Worm (Caenorhabditis elegans) whole organism, young adult: ENCODE results near the gene vps-2.
A peak's percentile ranks its signal among the peaks of the same experiment; 100 is the strongest.

Source experiments
- B0035.1 ChIP-seq: sonication (generic microtip); optimal IDR thresholded peaks from 2 replicates; lab custom pipeline; 2016; ENCODE audit warnings: missing genetic modification characterization, mild to moderate bottlenecking, missing compliant biosample characterization, missing genotype, missing genetic modification reagents
- B0336.3 ChIP-seq: fragments of 200-800 bp; sonication (Bioruptor generic); IDR thresholded peaks from 2 replicates; pipeline ENCODE4 v1.3.6; 2022; ENCODE audit warnings: missing genetic modification characterization, missing compliant biosample characterization
- D2030.7 ChIP-seq: fragments of 200-800 bp; sonication (Bioruptor generic); IDR thresholded peaks from 2 replicates; pipeline ENCODE4 v1.3.6; 2022; ENCODE audit warnings: missing genetic modification reagents, missing genetic modification characterization, missing compliant biosample characterization
- F22D6.2 ChIP-seq: sonication (generic microtip); optimal IDR thresholded peaks from 2 replicates; lab custom pipeline; 2016; ENCODE audit warnings: mild to moderate bottlenecking, missing genetic modification characterization, missing compliant biosample characterization
- F33H1.4 ChIP-seq: fragments of 200-800 bp; sonication (Bioruptor generic); IDR thresholded peaks from 2 replicates; pipeline ENCODE4 v1.3.6; 2022; ENCODE audit warnings: missing genetic modification reagents, missing genetic modification characterization, missing compliant biosample characterization
- F52B5.7 ChIP-seq: sonication (generic microtip); optimal IDR thresholded peaks from 2 replicates; lab custom pipeline; 2016; ENCODE audit warnings: mild to moderate bottlenecking, missing genetic modification characterization, missing compliant biosample characterization
- K12H6.12 ChIP-seq: fragments of 200-800 bp; sonication (Bioruptor generic); optimal IDR thresholded peaks from 2 replicates; lab custom pipeline; 2018; ENCODE audit warnings: mild to moderate bottlenecking, missing genetic modification characterization, missing compliant biosample characterization
- Y56A3A.18 ChIP-seq: fragments of 200-800 bp; sonication (Bioruptor generic); IDR thresholded peaks from 2 replicates; pipeline ENCODE4 v1.3.6; 2022; ENCODE audit warnings: missing genetic modification reagents, missing genetic modification characterization, missing compliant biosample characterization
- Y95B8A.8 ChIP-seq: fragments of 200-800 bp; sonication (Bioruptor generic); IDR thresholded peaks from 2 replicates; pipeline ENCODE4 v1.3.6; 2022; ENCODE audit warnings: missing genetic modification reagents, missing genetic modification characterization, missing compliant biosample characterization
- ama-1 ChIP-seq, 3 experiments: fragments of 150-350 bp in 1 of 3; sonication (generic microtip) in 2 of 3; optimal IDR thresholded peaks; 2 replicates each; lab custom pipeline; 2014 to 2018; ENCODE audit warnings: missing biosample characterization in 2 of 3, missing genetic modification characterization in 2 of 3, missing genetic modification reagents in 2 of 3
- atf-7 ChIP-seq: sonication (generic microtip); optimal IDR thresholded peaks from 2 replicates; lab custom pipeline; 2017; ENCODE audit warnings: mild to moderate bottlenecking, missing genetic modification characterization, missing compliant biosample characterization
- athp-1 ChIP-seq: sonication (generic microtip); optimal IDR thresholded peaks from 2 replicates; lab custom pipeline; 2017; ENCODE audit warnings: mild to moderate bottlenecking, missing genetic modification characterization, missing compliant biosample characterization
- cebp-1 ChIP-seq, 2 experiments: fragments of 200-800 bp in 1 of 2; sonication (Bioruptor generic) in 1 of 2; sonication (generic microtip) in 1 of 2; IDR thresholded peaks in 1 of 2; optimal IDR thresholded peaks in 1 of 2; 2 replicates each; pipeline versions ENCODE4 v1.3.6 to Lab custom; 2017 to 2022; ENCODE audit warnings: missing compliant biosample characterization in 2 of 2, missing genetic modification characterization in 2 of 2, mild to moderate bottlenecking in 1 of 2, missing genetic modification reagents in 1 of 2, moderate library complexity in 1 of 2
- ceh-100 ChIP-seq: fragments of 200-800 bp; sonication (Bioruptor generic); IDR thresholded peaks from 2 replicates; pipeline ENCODE4 v1.3.6; 2022; ENCODE audit warnings: missing genetic modification reagents, missing genetic modification characterization, missing compliant biosample characterization
- die-1 ChIP-seq: sonication (generic microtip); optimal IDR thresholded peaks from 2 replicates; lab custom pipeline; 2016; ENCODE audit warnings: missing genotype, mild to moderate bottlenecking, missing genetic modification characterization, missing compliant biosample characterization
- dox-1 ChIP-seq: fragments of 200-800 bp; sonication (Bioruptor generic); IDR thresholded peaks from 2 replicates; pipeline ENCODE4 v1.3.6; 2022; ENCODE audit warnings: missing genetic modification reagents, missing genetic modification characterization, missing compliant biosample characterization
- dpff-1 ChIP-seq: sonication (generic microtip); optimal IDR thresholded peaks from 2 replicates; lab custom pipeline; 2017; ENCODE audit warnings: mild to moderate bottlenecking, missing genetic modification characterization, missing compliant biosample characterization
- egl-44 ChIP-seq: fragments of 200-800 bp; sonication (Bioruptor generic); IDR thresholded peaks from 2 replicates; pipeline ENCODE4 v1.3.6; 2022; ENCODE audit warnings: missing genetic modification reagents, missing genetic modification characterization, missing compliant biosample characterization
- egrh-3 ChIP-seq: fragments of 200-800 bp; sonication (Bioruptor generic); IDR thresholded peaks from 2 replicates; pipeline ENCODE4 v1.3.6; 2022; ENCODE audit warnings: missing genetic modification reagents, missing genetic modification characterization, missing compliant biosample characterization
- fkh-3 ChIP-seq: sonication (generic microtip); optimal IDR thresholded peaks from 2 replicates; lab custom pipeline; 2016; ENCODE audit warnings: mild to moderate bottlenecking, missing genetic modification characterization, missing compliant biosample characterization
- hlh-26 ChIP-seq: fragments of 200-800 bp; sonication (Bioruptor generic); conservative IDR thresholded peaks from 2 replicates; pipeline ENCODE4 v1.3.6; 2022; ENCODE audit warnings: missing genetic modification reagents, missing genetic modification characterization, missing compliant biosample characterization
- hrde-1 ChIP-seq: sonication (generic microtip); optimal IDR thresholded peaks from 2 replicates; lab custom pipeline; 2016; ENCODE audit warnings: missing genetic modification characterization, mild to moderate bottlenecking, missing compliant biosample characterization, moderate library complexity, missing genotype, missing genetic modification reagents, borderline replicate concordance
- lin-26 ChIP-seq: fragments of 200-800 bp; sonication (Bioruptor generic); IDR thresholded peaks from 2 replicates; pipeline ENCODE4 v1.3.6; 2022; ENCODE audit warnings: missing genetic modification reagents, missing genetic modification characterization, missing compliant biosample characterization
- lir-1 ChIP-seq: fragments of 200-800 bp; sonication (Bioruptor generic); conservative IDR thresholded peaks from 2 replicates; pipeline ENCODE4 v1.3.6; 2022; ENCODE audit warnings: missing genetic modification reagents, missing genetic modification characterization, missing compliant biosample characterization
- lsl-1 ChIP-seq: fragments of 200-800 bp; sonication (Bioruptor generic); optimal IDR thresholded peaks from 2 replicates; lab custom pipeline; 2018; ENCODE audit warnings: mild to moderate bottlenecking, missing genetic modification characterization, moderate library complexity, missing compliant biosample characterization
- lsy-27 ChIP-seq: sonication (generic microtip); optimal IDR thresholded peaks from 2 replicates; lab custom pipeline; 2017; ENCODE audit warnings: missing genetic modification characterization, mild to moderate bottlenecking, missing compliant biosample characterization, antibody characterized with exemption, missing genotype, borderline replicate concordance; ENCODE audit not compliant: insufficient read depth
- madf-6 ChIP-seq: fragments of 200-800 bp; sonication (Bioruptor generic); IDR thresholded peaks from 2 replicates; pipeline ENCODE4 v1.3.6; 2022; ENCODE audit warnings: missing genetic modification reagents, missing genetic modification characterization, missing compliant biosample characterization
- mcd-1 ChIP-seq: fragments of 200-800 bp; sonication (Bioruptor generic); IDR thresholded peaks from 2 replicates; pipeline ENCODE4 v1.3.6; 2022; ENCODE audit warnings: missing genetic modification reagents, missing genetic modification characterization, missing compliant biosample characterization
- nfya-2 ChIP-seq: fragments of 200-800 bp; sonication (Bioruptor generic); IDR thresholded peaks from 2 replicates; pipeline ENCODE4 v1.3.6; 2022; ENCODE audit warnings: missing genetic modification reagents, missing genetic modification characterization, missing compliant biosample characterization
- nhr-27 ChIP-seq: fragments of 200-800 bp; sonication (Bioruptor generic); optimal IDR thresholded peaks from 2 replicates; lab custom pipeline; 2018; ENCODE audit warnings: mild to moderate bottlenecking, missing genetic modification characterization, moderate library complexity, missing compliant biosample characterization
- nhr-80 ChIP-seq: sonication (generic microtip); optimal IDR thresholded peaks from 2 replicates; lab custom pipeline; 2016; ENCODE audit warnings: missing genetic modification characterization, missing compliant biosample characterization
- nhr-90 ChIP-seq: sonication (generic microtip); optimal IDR thresholded peaks from 2 replicates; lab custom pipeline; 2016; ENCODE audit warnings: missing genotype, mild to moderate bottlenecking, missing genetic modification characterization, missing compliant biosample characterization
- repo-1 ChIP-seq: sonication (generic microtip); optimal IDR thresholded peaks from 2 replicates; lab custom pipeline; 2017; ENCODE audit warnings: mild to moderate bottlenecking, missing genetic modification characterization, missing compliant biosample characterization
- sdz-38 ChIP-seq: sonication (generic microtip); optimal IDR thresholded peaks from 2 replicates; lab custom pipeline; 2016; ENCODE audit warnings: missing genotype, missing genetic modification characterization, missing compliant biosample characterization
- snpc-1.3 ChIP-seq: sonication (generic microtip); optimal IDR thresholded peaks from 2 replicates; lab custom pipeline; 2017; ENCODE audit warnings: missing genetic modification characterization, mild to moderate bottlenecking, missing compliant biosample characterization, antibody characterized with exemption, moderate library complexity, missing genotype, missing genetic modification reagents; ENCODE audit not compliant: insufficient read depth
- snpc-3.4 ChIP-seq: sonication (generic microtip); optimal IDR thresholded peaks from 2 replicates; lab custom pipeline; 2017; ENCODE audit warnings: missing genetic modification characterization, mild to moderate bottlenecking, missing compliant biosample characterization, antibody characterized with exemption, moderate library complexity, missing genotype, missing genetic modification reagents
- sptf-2 ChIP-seq: fragments of 200-800 bp; sonication (Bioruptor generic); optimal IDR thresholded peaks from 2 replicates; lab custom pipeline; 2018; ENCODE audit warnings: mild to moderate bottlenecking, missing genetic modification characterization, missing compliant biosample characterization
- unc-130 ChIP-seq: sonication (generic microtip); optimal IDR thresholded peaks from 2 replicates; lab custom pipeline; 2016; ENCODE audit warnings: missing genetic modification reagents, missing genetic modification characterization, missing compliant biosample characterization
- unc-62 ChIP-seq: fragments of 150-350 bp; optimal IDR thresholded peaks from 2 replicates; lab custom pipeline; 2014; ENCODE audit warnings: missing biosample characterization, missing genetic modification reagents, missing genetic modification characterization
- zfh-2 ChIP-seq: fragments of 200-800 bp; sonication (Bioruptor generic); conservative IDR thresholded peaks from 2 replicates; pipeline ENCODE4 v1.3.6; 2022; ENCODE audit warnings: missing genetic modification reagents, missing genetic modification characterization, missing compliant biosample characterization
- zim-3 ChIP-seq: sonication (generic microtip); optimal IDR thresholded peaks from 2 replicates; lab custom pipeline; 2017; ENCODE audit warnings: mild to moderate bottlenecking, missing genetic modification characterization, moderate library complexity, missing compliant biosample characterization
- ztf-25 ChIP-seq: fragments of 200-800 bp; sonication (Bioruptor generic); IDR thresholded peaks from 2 replicates; pipeline ENCODE4 v1.3.6; 2022; ENCODE audit warnings: missing genetic modification reagents, missing genetic modification characterization, missing compliant biosample characterization
- ztf-28 ChIP-seq: fragments of 200-800 bp; sonication (Bioruptor generic); IDR thresholded peaks from 2 replicates; pipeline ENCODE4 v1.3.6; 2022; ENCODE audit warnings: missing genetic modification reagents, missing genetic modification characterization, missing compliant biosample characterization
- ztf-3 ChIP-seq: fragments of 200-800 bp; sonication (Bioruptor generic); optimal IDR thresholded peaks from 2 replicates; lab custom pipeline; 2018; ENCODE audit warnings: mild to moderate bottlenecking, missing genetic modification characterization, missing compliant biosample characterization
- ztf-6 ChIP-seq: fragments of 200-800 bp; sonication (Bioruptor generic); IDR thresholded peaks from 2 replicates; pipeline ENCODE4 v1.3.6; 2022; ENCODE audit warnings: missing genetic modification reagents, missing genetic modification characterization, missing compliant biosample characterization

The vps-2 gene

DNA sequence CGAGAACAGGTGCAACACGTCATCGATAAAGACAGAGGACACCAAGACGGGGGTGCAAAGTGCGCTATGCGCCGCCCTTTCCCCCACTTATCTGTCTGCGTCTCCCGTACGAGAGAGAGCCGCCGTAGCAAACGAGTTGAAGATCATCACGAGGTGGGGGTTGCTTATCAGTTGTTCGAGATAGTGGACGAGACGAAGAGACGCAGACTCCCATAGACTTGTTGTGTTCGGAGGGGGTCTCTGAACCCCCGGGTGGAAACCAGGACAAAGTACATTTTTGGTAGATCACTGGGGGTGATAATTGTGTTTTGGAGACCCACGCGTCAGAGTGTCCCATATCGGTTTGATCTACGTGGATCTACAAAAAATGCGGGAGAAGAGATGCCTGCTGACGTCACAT is 30.8 kb upstream of the vps-2 start (continued):
- TF ChIP-seq madf-6 = no peak; the same call in 1 of the 2 replicates
- no peak for TF ChIP-seq sdz-38
- no peak for TF ChIP-seq B0035.1 (tag; lab: Kevin White, UChicago)
- TF ChIP-seq ceh-100 (GFP tag; lab: Robert Waterston, UW) = peak; percentile 30; the same call in 1 of the 2 replicates
- no peak for TF ChIP-seq lsl-1 (GFP tag; lab: Kevin White, UChicago)
- TF ChIP-seq dpff-1 (tag; lab: Kevin White, UChicago) = no peak
- TF ChIP-seq, all 124 proteins: peak for 51

DNA sequence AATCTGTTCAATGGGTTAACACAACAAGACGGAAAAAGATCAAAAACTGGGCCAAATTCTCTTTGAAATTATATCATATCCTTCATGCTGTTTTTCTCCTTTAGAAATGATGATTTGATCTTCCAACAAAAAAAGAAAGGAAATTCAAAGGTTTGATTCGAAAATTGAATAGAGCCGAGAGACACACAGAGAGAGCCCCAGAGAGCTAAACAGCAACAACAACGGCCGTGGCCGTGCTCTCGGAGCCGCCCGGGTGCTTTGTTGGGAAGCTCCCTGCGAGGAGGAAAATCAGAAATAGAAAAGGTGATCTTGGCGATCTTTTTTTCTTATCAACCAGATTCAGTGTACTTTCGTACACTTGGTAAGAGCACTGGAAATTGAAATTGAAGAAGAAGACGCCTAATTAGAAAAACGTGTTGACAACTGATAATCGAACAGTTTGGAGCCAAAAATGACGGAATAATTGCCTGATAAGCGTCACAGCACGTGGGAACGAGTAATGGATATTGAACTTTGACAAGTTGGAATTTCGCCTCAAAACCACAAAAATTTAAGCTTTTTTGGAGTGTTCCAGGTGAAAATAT is 29.3 kb upstream of the vps-2 start:
- TF ChIP-seq die-1 (no peak), athp-1 (no peak), ztf-25 (no peak), D2030.7 (GFP tag; lab: Robert Waterston, UW) (no peak), F33H1.4 (no peak), hrde-1 (tag; lab: Kevin White, UChicago) (no peak), sptf-2 (GFP tag; lab: Kevin White, UChicago) (no peak), nfya-2 (GFP tag; lab: Robert Waterston, UW) (no peak), nhr-90 (tag; lab: Kevin White, UChicago) (no peak), F52B5.7 (tag; lab: Kevin White, UChicago) (no peak), egrh-3 (GFP tag; lab: Robert Waterston, UW) (no peak), Y95B8A.8 (GFP tag; lab: Robert Waterston, UW) (no peak), nhr-80 (tag; lab: Kevin White, UChicago) (peak; percentile 65), snpc-3.4 (tag; lab: Kevin White, UChicago) (no peak), cebp-1 (GFP tag; IDR thresholded peaks at IDR 0.05; lab: Robert Waterston, UW) (no peak), cebp-1 (tag; optimal IDR thresholded peaks at IDR 0.05; lab: Kevin White, UChicago) (no peak), mcd-1 (GFP tag; lab: Robert Waterston, UW) (0 out of 2 replicates have a peak, but pooled peaks have one; percentile 5), zfh-2 (GFP tag; lab: Robert Waterston, UW) (peak; percentile 73; the same call in 1 of the 2 replicates), ztf-6 (no peak), snpc-1.3 (tag; lab: Kevin White, UChicago) (no peak), lsy-27 (tag; lab: Kevin White, UChicago) (no peak), F22D6.2 (no peak), B0336.3 (GFP tag; lab: Robert Waterston, UW) (peak; percentile 55), lin-26 (no peak), zim-3 (no peak), lsl-1 (GFP tag; lab: Kevin White, UChicago) (no peak), lir-1 (no peak), dox-1 (GFP tag; lab: Robert Waterston, UW) (peak; percentile 40; the same call in 1 of the 2 replicates), K12H6.12 (tag; lab: Kevin White, UChicago) (no peak), atf-7 (tag; lab: Kevin White, UChicago) (peak; percentile 47), nhr-27 (tag; lab: Kevin White, UChicago) (no peak), unc-62 (GFP tag; lab: Kevin White, UChicago) (peak; percentile 42), Y56A3A.18 (GFP tag; lab: Robert Waterston, UW) (no peak), ztf-28 (no peak), fkh-3 (tag; lab: Kevin White, UChicago) (no peak), hlh-26 (GFP tag; lab: Robert Waterston, UW) (no peak), ztf-3 (GFP tag; lab: Kevin White, UChicago) (no peak), unc-130 (GFP tag; lab: Kevin White, UChicago) (no peak), repo-1 (tag; lab: Kevin White, UChicago) (no peak), ama-1 (optimal IDR thresholded peaks at IDR 0.05; lab: Kevin White, UChicago) (peak; percentile 26), ama-1 (GFP tag; optimal IDR thresholded peaks at IDR 0.05; lab: Kevin White, UChicago) (no peak), egl-44 (GFP tag; lab: Robert Waterston, UW) (peak; percentile 31; the same call in 1 of the 2 replicates)
